Worm (Caenorhabditis elegans) whole organism, early embryonic: ENCODE data around the gene E02H9.7.

Experiments used
- ama-1 ChIP-seq: fragments of 150-350 bp; optimal IDR thresholded peaks from 2 replicates; lab custom pipeline; 2014
- ets-7 ChIP-seq: sonication (generic microtip); optimal IDR thresholded peaks from 2 replicates; lab custom pipeline; 2016; ENCODE audit warnings: missing genotype, missing genetic modification characterization, missing compliant biosample characterization
- scrt-1 ChIP-seq: fragments of 200-800 bp; sonication (Bioruptor generic); IDR thresholded peaks from 2 replicates; pipeline ENCODE4 v1.3.6; 2022; ENCODE audit warnings: missing genetic modification characterization, missing compliant biosample characterization

DNA sequence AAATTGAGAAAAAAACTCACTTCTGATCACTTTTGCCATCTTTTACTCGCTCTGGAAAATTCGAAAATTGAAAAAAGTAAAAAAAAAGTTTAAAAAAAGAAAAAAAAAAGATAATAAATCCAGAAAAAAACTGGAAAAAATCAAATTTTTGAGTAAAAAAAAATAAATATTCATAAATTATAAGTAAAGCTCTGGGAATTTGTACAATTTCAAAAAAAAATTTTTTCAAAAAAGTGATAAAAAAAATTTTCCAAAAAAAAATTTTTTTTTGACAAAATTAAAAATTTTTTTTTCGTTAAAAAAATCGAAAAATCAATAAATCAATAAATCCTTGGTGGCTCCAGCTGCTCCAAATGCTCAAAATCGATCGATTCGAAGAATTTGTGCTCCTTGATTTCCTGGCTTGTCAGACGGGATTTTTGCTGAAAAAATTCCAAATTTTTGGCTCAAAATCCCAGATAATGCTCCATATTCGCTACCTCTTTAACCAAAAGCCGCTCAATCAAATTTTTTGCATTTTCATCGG is 34.5 kb downstream of the E02H9.7 start, which contains the start of gene mrpl-30:
- TF ChIP-seq ama-1 (lab: Kevin White, UChicago) = no peak
- no peak for TF ChIP-seq ets-7 (tag; lab: Kevin White, UChicago)
- no peak for TF ChIP-seq scrt-1 (GFP tag; lab: Robert Waterston, UW)
